Worm (Caenorhabditis elegans) whole organism, midembryonic: ENCODE data around the gene gid-8.

Experiments
- T22C8.4 ChIP-seq: fragments of 200-800 bp; sonication (Bioruptor generic); IDR thresholded peaks from 2 replicates; pipeline ENCODE4 v1.3.6; 2022; ENCODE audit warnings: missing genetic modification characterization, missing compliant biosample characterization
- cog-1 ChIP-seq: sonication (generic microtip); optimal IDR thresholded peaks from 2 replicates; lab custom pipeline; 2016; ENCODE audit warnings: missing genetic modification characterization, missing compliant biosample characterization
- flt-1 ChIP-seq: fragments of 200-800 bp; sonication (Bioruptor generic); IDR thresholded peaks from 2 replicates; pipeline ENCODE4 v1.3.6; 2022; ENCODE audit warnings: missing genetic modification characterization, missing compliant biosample characterization
- ztf-23 ChIP-seq: fragments of 200-800 bp; sonication (Bioruptor generic); IDR thresholded peaks from 2 replicates; pipeline ENCODE4 v1.3.6; 2022; ENCODE audit warnings: missing genetic modification reagents, missing genetic modification characterization, missing compliant biosample characterization
- ztf-29 ChIP-seq: fragments of 200-800 bp; sonication (Bioruptor generic); IDR thresholded peaks from 2 replicates; pipeline ENCODE4 v1.3.6; 2022; ENCODE audit warnings: missing genetic modification reagents, missing genetic modification characterization, missing compliant biosample characterization

ce11 chrV:1486031-1486430, 18.5 kb downstream of the gid-8 start:
- TF ChIP-seq T22C8.4 (GFP tag; lab: Robert Waterston, UW) (no peak), ztf-23 (GFP tag; lab: Robert Waterston, UW) (no peak), flt-1 (GFP tag; lab: Robert Waterston, UW) (no peak), cog-1 (tag; lab: Kevin White, UChicago) (no peak), ztf-29 (GFP tag; lab: Robert Waterston, UW) (no peak)
